Fruit fly (Drosophila melanogaster): ENCODE measurements around the gene SLIRP1.

dm6 chrX:21365421-21365820 is 46.3 kb upstream of the SLIRP1 start:
- TF ChIP-seq Jra (GFP tag; optimal IDR thresholded peaks at IDR 0.05) (no peak), lola (GFP tag; optimal IDR thresholded peaks at IDR 0.05) (no peak), psq (GFP tag; optimal IDR thresholded peaks at IDR 0.05) (no peak), br (GFP tag; optimal IDR thresholded peaks at IDR 0.05) (no peak), h (GFP tag; optimal IDR thresholded peaks at IDR 0.05) (no peak), dl (GFP tag; optimal IDR thresholded peaks at IDR 0.05; ENCODE audit: insufficient read depth in 1 of 2, partially characterized antibody in 2 of 2) (no peak)

Measured in whole organism, wandering third instar larva.